Worm (Caenorhabditis elegans): ENCODE data around the gene srx-29.

ce11 chrV:15718562-15718961, 20.6 kb upstream of the srx-29 start, which contains the start of gene Y6E2A.5:
- TF ChIP-seq ets-4 (tag; optimal IDR thresholded peaks at IDR 0.05) (no peak), hlh-30 (tag; optimal IDR thresholded peaks at IDR 0.05; ENCODE audit: insufficient read depth) (no peak), pha-4 (tag; optimal IDR thresholded peaks at IDR 0.05) (no peak), tbx-2 (tag; optimal IDR thresholded peaks at IDR 0.05) (no peak), ceh-34 (tag; optimal IDR thresholded peaks at IDR 0.05) (no peak), eyg-1 (tag; optimal IDR thresholded peaks at IDR 0.05) (no peak), fax-1 (tag; optimal IDR thresholded peaks at IDR 0.05) (no peak)
